Worm (Caenorhabditis elegans): ENCODE measurements around the gene Y57G7A.11.

Y57G7A.11 gene

DNA sequence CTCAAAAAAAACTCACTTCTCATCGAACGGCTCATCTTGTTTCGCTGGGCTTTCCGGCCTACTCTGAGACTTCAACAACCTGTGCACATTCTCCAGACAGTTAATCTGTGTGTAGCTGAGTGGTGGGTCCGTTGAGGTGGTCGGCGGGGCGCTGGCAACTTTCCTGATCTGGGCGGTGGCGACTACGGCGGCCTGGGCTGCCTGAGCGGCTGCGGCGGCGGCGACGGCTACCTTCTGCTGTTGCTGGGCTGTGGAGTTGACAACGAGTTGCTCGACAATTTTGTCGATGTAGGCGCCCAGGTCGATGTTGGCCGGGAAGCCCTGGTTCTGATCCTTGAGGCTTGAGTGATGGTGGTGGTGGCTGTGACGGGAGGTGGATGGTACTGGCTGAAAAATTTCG lies 40.7 kb downstream of the Y57G7A.11 start:
- TF ChIP-seq ZK546.5 (tag; optimal IDR thresholded peaks at IDR 0.05) (no peak), nhr-77 (tag; optimal IDR thresholded peaks at IDR 0.05) (no peak)

DNA sequence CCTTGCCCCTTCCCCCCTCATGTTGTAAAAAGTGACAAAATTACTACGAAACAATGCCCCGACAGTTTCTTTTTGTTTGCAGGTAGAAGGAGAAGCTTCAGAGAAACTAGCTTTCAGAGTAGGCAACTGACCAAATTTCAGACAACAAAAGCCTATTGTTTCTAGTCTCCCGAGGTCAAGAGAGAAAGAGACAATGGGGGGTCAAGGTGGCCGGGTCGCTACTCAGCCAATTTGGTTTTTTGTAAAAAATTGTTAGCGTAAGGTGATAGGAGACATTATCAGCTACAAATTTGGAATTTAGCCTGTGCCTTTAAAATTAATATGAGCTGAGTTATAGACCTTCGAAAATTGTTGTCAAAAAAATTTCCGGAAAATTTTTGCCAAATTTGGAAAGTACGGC lies 41.7 kb downstream of the Y57G7A.11 start:
- no peak for TF ChIP-seq nhr-67 (tag; optimal IDR thresholded peaks at IDR 0.05)
- no peak for TF ChIP-seq R02D3.7 (tag; optimal IDR thresholded peaks at IDR 0.05)
- no peak for TF ChIP-seq pha-4 (tag; optimal IDR thresholded peaks at IDR 0.05)
- TF ChIP-seq unc-39 (tag; optimal IDR thresholded peaks at IDR 0.05): no peak
- peak; percentile 53 for TF ChIP-seq nhr-25 (tag; optimal IDR thresholded peaks at IDR 0.05)
- TF ChIP-seq ceh-9 (tag; optimal IDR thresholded peaks at IDR 0.05): no peak
- TF ChIP-seq fos-1 (tag; optimal IDR thresholded peaks at IDR 0.05): no peak
- TF ChIP-seq nhr-23 (tag; optimal IDR thresholded peaks at IDR 0.05): peak; percentile 16
- TF ChIP-seq ama-1 (optimal IDR thresholded peaks at IDR 0.05): peak; percentile 46
- no peak for TF ChIP-seq ceh-28 (tag; optimal IDR thresholded peaks at IDR 0.05)
- TF ChIP-seq nhr-43 (tag; optimal IDR thresholded peaks at IDR 0.05; ENCODE audit: poor library complexity, severe bottlenecking): no peak
- peak; percentile 55 for TF ChIP-seq lsy-12 (tag; optimal IDR thresholded peaks at IDR 0.05)
- no peak for TF ChIP-seq ZK546.5 (tag; optimal IDR thresholded peaks at IDR 0.05)

DNA sequence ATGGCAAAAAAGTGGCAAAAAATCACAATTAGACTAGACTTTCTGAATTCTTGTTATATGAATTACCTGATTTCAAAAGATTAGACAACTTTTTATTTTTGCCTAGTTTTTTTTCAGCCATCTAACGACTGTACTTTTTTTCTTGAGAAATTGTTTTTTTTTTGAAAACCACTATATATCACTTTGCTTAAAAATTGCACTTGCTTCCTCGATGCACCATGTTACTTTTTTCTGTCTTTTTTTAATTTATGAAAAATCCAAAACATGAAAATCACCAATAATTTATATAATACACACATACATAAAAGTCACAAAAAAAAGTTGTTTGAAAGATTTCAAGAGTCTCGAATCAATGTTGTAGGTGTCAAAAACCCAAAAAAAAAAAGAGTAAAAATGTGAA lies 43.7 kb downstream of the Y57G7A.11 start:
- TF ChIP-seq nhr-237 (tag; optimal IDR thresholded peaks at IDR 0.05): no peak
- no peak for TF ChIP-seq nhr-67 (tag; optimal IDR thresholded peaks at IDR 0.05)
- TF ChIP-seq elt-2 (tag; optimal IDR thresholded peaks at IDR 0.05): no peak
- TF ChIP-seq hmg-11 (tag; optimal IDR thresholded peaks at IDR 0.05): no peak
- TF ChIP-seq R02D3.7 (tag; optimal IDR thresholded peaks at IDR 0.05): no peak
- no peak for TF ChIP-seq fos-1 (tag; optimal IDR thresholded peaks at IDR 0.05)
- no peak for TF ChIP-seq lin-15B (tag; optimal IDR thresholded peaks at IDR 0.05)
- no peak for TF ChIP-seq unc-39 (tag; optimal IDR thresholded peaks at IDR 0.05)
- TF ChIP-seq ZK546.5 (tag; optimal IDR thresholded peaks at IDR 0.05): no peak
- TF ChIP-seq ztf-11 (tag; optimal IDR thresholded peaks at IDR 0.05): no peak
- TF ChIP-seq elt-1 (tag; optimal IDR thresholded peaks at IDR 0.05): no peak
- TF ChIP-seq mdl-1 (tag; optimal IDR thresholded peaks at IDR 0.05): no peak
- no peak for TF ChIP-seq aly-2 (tag; optimal IDR thresholded peaks at IDR 0.05)
- peak; percentile 86 for TF ChIP-seq lsy-12 (tag; optimal IDR thresholded peaks at IDR 0.05)
- no peak for TF ChIP-seq nhr-77 (tag; optimal IDR thresholded peaks at IDR 0.05)
- no peak for TF ChIP-seq elt-3 (tag; optimal IDR thresholded peaks at IDR 0.05)
- TF ChIP-seq ztf-4 (tag; optimal IDR thresholded peaks at IDR 0.05): peak; percentile 22
- TF ChIP-seq ama-1 (optimal IDR thresholded peaks at IDR 0.05): no peak
- TF ChIP-seq eor-1 (tag; optimal IDR thresholded peaks at IDR 0.05): no peak
- TF ChIP-seq daf-12 (tag; optimal IDR thresholded peaks at IDR 0.05): no peak
- no peak for TF ChIP-seq egl-27 (tag; optimal IDR thresholded peaks at IDR 0.05)
- TF ChIP-seq nhr-23 (tag; optimal IDR thresholded peaks at IDR 0.05): peak; percentile 80
- TF ChIP-seq lin-39 (tag; optimal IDR thresholded peaks at IDR 0.05): no peak
- no peak for TF ChIP-seq nhr-28 (tag; optimal IDR thresholded peaks at IDR 0.05)
- TF ChIP-seq nfya-1 (tag; optimal IDR thresholded peaks at IDR 0.05; ENCODE audit: insufficient read depth): no peak
- TF ChIP-seq nhr-76 (tag; optimal IDR thresholded peaks at IDR 0.05): no peak
- peak; percentile 9 for TF ChIP-seq tbx-2 (tag; optimal IDR thresholded peaks at IDR 0.05)
- no peak for TF ChIP-seq ceh-28 (tag; optimal IDR thresholded peaks at IDR 0.05)
- TF ChIP-seq nhr-43 (tag; optimal IDR thresholded peaks at IDR 0.05; ENCODE audit: poor library complexity, severe bottlenecking): peak; percentile 39

DNA sequence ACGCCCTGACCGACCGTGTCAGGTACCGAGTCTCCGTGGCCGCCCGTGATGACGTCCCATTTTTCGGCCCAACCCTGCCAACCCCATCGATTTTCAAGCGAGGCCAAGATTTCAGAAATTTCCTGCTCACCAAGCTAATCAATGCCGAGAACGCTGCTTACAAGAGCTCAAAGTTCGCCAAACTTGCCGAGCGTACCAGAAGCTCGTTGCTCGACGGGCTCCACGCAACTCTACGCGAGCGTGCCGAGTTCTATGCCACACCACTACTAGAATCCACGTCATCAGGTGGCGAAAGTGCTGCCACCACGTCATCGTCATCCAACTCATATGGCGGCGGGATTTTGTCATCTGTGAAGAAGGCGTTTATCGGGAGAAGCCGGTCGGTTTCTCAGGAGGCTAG lies 47.7 kb downstream of the Y57G7A.11 start:
- TF ChIP-seq elt-1 (tag; optimal IDR thresholded peaks at IDR 0.05) (no peak), ztf-4 (tag; optimal IDR thresholded peaks at IDR 0.05) (no peak), fos-1 (tag; optimal IDR thresholded peaks at IDR 0.05) (no peak), nfya-1 (tag; optimal IDR thresholded peaks at IDR 0.05; ENCODE audit: insufficient read depth) (no peak), tbx-2 (tag; optimal IDR thresholded peaks at IDR 0.05) (no peak), mml-1 (tag; optimal IDR thresholded peaks at IDR 0.05) (no peak), fkh-2 (tag; optimal IDR thresholded peaks at IDR 0.05) (no peak), unc-39 (tag; optimal IDR thresholded peaks at IDR 0.05) (no peak), mdl-1 (tag; optimal IDR thresholded peaks at IDR 0.05) (no peak), ceh-16 (tag; optimal IDR thresholded peaks at IDR 0.05) (no peak), nhr-23 (tag; optimal IDR thresholded peaks at IDR 0.05) (no peak), nhr-11 (tag; optimal IDR thresholded peaks at IDR 0.05) (no peak)

All from whole organism, L3 larva.